Fruit fly (Drosophila melanogaster): ENCODE measurements around the gene CG32563.

The CG32563 gene

dm6 chrX:17237421-17237820 is 29.2 kb downstream of the CG32563 start (continued):
- TF ChIP-seq CG13894 (tag; optimal IDR thresholded peaks at IDR 0.05): no peak
- no peak for TF ChIP-seq CkIIα-i1 (GFP tag; IDR thresholded peaks at IDR 0.05)
- no peak for TF ChIP-seq HLHmδ (GFP tag; optimal IDR thresholded peaks at IDR 0.05)
- TF ChIP-seq CG8290 (GFP tag; optimal IDR thresholded peaks at IDR 0.05): no peak
- TF ChIP-seq CG8290 (tag; optimal IDR thresholded peaks at IDR 0.05): no peak
- TF ChIP-seq sob (GFP tag; IDR thresholded peaks at IDR 0.05): no peak
- no peak for TF ChIP-seq Myb (GFP tag; optimal IDR thresholded peaks at IDR 0.05)
- no peak for TF ChIP-seq kni (GFP tag; optimal IDR thresholded peaks at IDR 0.05)
- no peak for TF ChIP-seq fd102C (GFP tag; optimal IDR thresholded peaks at IDR 0.05)
- TF ChIP-seq CG32767 (GFP tag; IDR thresholded peaks at IDR 0.05): no peak
- no peak for TF ChIP-seq CG13287 (GFP tag; IDR thresholded peaks at IDR 0.05; ENCODE audit: partially characterized antibody)
- TF ChIP-seq HmgD (GFP tag; optimal IDR thresholded peaks at IDR 0.05): no peak
- no peak for TF ChIP-seq exex (tag; optimal IDR thresholded peaks at IDR 0.05)
- TF ChIP-seq CG2875 (GFP tag; optimal IDR thresholded peaks at IDR 0.05): no peak
- TF ChIP-seq PHDP (tag; optimal IDR thresholded peaks at IDR 0.05): peak; percentile 18
- 0 out of 3 replicates have a peak, but pooled peaks have one; percentile 5 for TF ChIP-seq dysf (GFP tag; IDR thresholded peaks at IDR 0.05)
- TF ChIP-seq CG12104 (GFP tag; optimal IDR thresholded peaks at IDR 0.05): no peak
- TF ChIP-seq CG3726 (GFP tag; IDR thresholded peaks at IDR 0.05): no peak
- no peak for TF ChIP-seq Xbp1 (GFP tag; optimal IDR thresholded peaks at IDR 0.05)
- TF ChIP-seq NC2α (GFP tag; optimal IDR thresholded peaks at IDR 0.05): no peak
- TF ChIP-seq CG13624 (GFP tag; optimal IDR thresholded peaks at IDR 0.05): no peak
- peak; percentile 50 for TF ChIP-seq Xrp1 (GFP tag; IDR thresholded peaks at IDR 0.05)
- TF ChIP-seq GATAe (GFP tag; conservative IDR thresholded peaks at IDR 0.05): no peak
- 0 out of 3 replicates have a peak, but pooled peaks have one; percentile 46 for TF ChIP-seq CG17361 (GFP tag; IDR thresholded peaks at IDR 0.05)
- no peak for TF ChIP-seq CG6272 (GFP tag; IDR thresholded peaks at IDR 0.05)
- no peak for TF ChIP-seq fd3F (GFP tag; optimal IDR thresholded peaks at IDR 0.05)
- no peak for TF ChIP-seq Neu2 (GFP tag; optimal IDR thresholded peaks at IDR 0.05; ENCODE audit: borderline replicate concordance)
- TF ChIP-seq nmo (GFP tag; optimal IDR thresholded peaks at IDR 0.05): peak; percentile 24
- TF ChIP-seq CG18011 (GFP tag; optimal IDR thresholded peaks at IDR 0.05): no peak
- no peak for TF ChIP-seq CG1832 (GFP tag; optimal IDR thresholded peaks at IDR 0.05)
- TF ChIP-seq Adf1 (GFP tag; IDR thresholded peaks at IDR 0.05): no peak
- TF ChIP-seq CG10147 (GFP tag; optimal IDR thresholded peaks at IDR 0.05): no peak
- no peak for TF ChIP-seq CG3407 (GFP tag; optimal IDR thresholded peaks at IDR 0.05)
- TF ChIP-seq zfh2 (GFP tag; optimal IDR thresholded peaks at IDR 0.05): no peak
- no peak for TF ChIP-seq prd (optimal IDR thresholded peaks at IDR 0.05)
- TF ChIP-seq prd (GFP tag; IDR thresholded peaks at IDR 0.05): 0 out of 3 replicates have a peak, but pooled peaks have one; percentile 41
- 0 out of 3 replicates have a peak, but pooled peaks have one; percentile 18 for TF ChIP-seq tgo (GFP tag; IDR thresholded peaks at IDR 0.05)
- TF ChIP-seq cg (GFP tag; optimal IDR thresholded peaks at IDR 0.05): no peak
- no peak for TF ChIP-seq CG7372 (GFP tag; IDR thresholded peaks at IDR 0.05)
- no peak for TF ChIP-seq CG15011 (GFP tag; optimal IDR thresholded peaks at IDR 0.05)
- peak; percentile 4 for TF ChIP-seq nom (GFP tag; optimal IDR thresholded peaks at IDR 0.05)
- no peak for TF ChIP-seq sisA (GFP tag; IDR thresholded peaks at IDR 0.05)
- no peak for TF ChIP-seq Sin3A (optimal IDR thresholded peaks at IDR 0.05)
- no peak for TF ChIP-seq NFAT (GFP tag; IDR thresholded peaks at IDR 0.05)
- TF ChIP-seq dan (GFP tag; IDR thresholded peaks at IDR 0.05): no peak
- no peak for TF ChIP-seq jumu (GFP tag; optimal IDR thresholded peaks at IDR 0.05)
- TF ChIP-seq CG6175 (GFP tag; IDR thresholded peaks at IDR 0.05): no peak
- no peak for TF ChIP-seq aop (GFP tag; IDR thresholded peaks at IDR 0.05)
- TF ChIP-seq az2 (GFP tag; optimal IDR thresholded peaks at IDR 0.05): peak; percentile 27
- no peak for TF ChIP-seq YL-1 (GFP tag; optimal IDR thresholded peaks at IDR 0.05)
- no peak for TF ChIP-seq pum (GFP tag; optimal IDR thresholded peaks at IDR 0.05)
- peak; percentile 20 for TF ChIP-seq CG13424 (tag; optimal IDR thresholded peaks at IDR 0.05)
- TF ChIP-seq wdn (GFP tag; IDR thresholded peaks at IDR 0.05): no peak
